Fruit fly (Drosophila melanogaster) Kc167 (cell line): Measurements from ENCODE around the gene Hrd3.

ENCODE experiments used
- insv ChIP-seq: fragments of >200 bp; optimal IDR thresholded peaks from 3 replicates; lab custom pipeline; 2018; ENCODE audit warnings: missing external identifiers
- ttk ChIP-seq: sonication (Bioruptor generic); optimal IDR thresholded peaks from 2 replicates; lab custom pipeline; 2017; ENCODE audit warnings: missing external identifiers

DNA sequence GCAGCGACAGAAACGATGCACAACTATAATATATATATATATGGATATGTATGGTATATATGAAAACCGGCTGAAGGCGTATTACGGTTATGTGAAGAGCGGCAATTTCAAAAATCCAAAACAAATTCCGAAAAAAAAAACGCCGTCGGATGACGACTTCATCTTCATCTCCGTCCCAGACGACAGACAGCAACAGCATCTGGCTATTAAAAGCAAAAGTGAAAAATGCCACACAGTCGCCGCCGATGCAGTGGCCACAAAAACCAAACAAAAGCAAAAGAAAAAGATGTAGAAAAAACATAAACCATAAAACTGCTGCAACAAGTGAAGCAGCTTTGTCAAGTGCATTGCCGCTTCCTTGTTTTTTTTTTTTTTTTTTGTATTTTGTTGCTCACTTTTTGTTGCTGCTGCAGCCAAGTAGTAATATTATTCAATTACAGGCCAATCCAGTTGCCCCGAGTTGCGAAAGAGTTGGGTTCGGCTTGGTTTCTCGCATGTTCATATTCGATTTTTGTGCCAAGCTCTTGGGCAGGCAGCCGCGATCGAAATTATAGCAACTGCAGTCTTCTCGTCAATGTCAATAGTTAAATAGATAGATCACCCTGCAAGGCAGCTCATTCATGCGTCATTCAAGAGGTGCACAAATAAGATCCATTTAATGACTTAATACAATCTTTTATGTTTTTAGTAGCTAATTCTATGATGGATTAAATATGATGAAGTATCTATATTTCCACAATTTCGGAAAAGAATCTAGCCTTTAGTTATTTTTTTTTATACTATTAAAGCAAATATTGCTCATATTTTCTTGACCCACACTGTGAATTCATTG is 23.6 kb downstream of the Hrd3 start:
- TF ChIP-seq insv (lab: Kevin White, UChicago) (no peak), ttk (lab: Kevin White, UChicago) (no peak)
